Worm (Caenorhabditis elegans) whole organism, midembryonic: ENCODE data around the gene srx-6.

Source experiments
- med-1 ChIP-seq: sonication (generic microtip); optimal IDR thresholded peaks from 2 replicates; lab custom pipeline; 2017; ENCODE audit warnings: missing genetic modification characterization, mild to moderate bottlenecking, missing compliant biosample characterization, antibody characterized with exemption, missing genetic modification reagents; ENCODE audit not compliant: insufficient read depth
- ref-1 ChIP-seq: fragments of 200-800 bp; sonication (Bioruptor generic); conservative IDR thresholded peaks from 2 replicates; pipeline ENCODE4 v1.3.6; 2022; ENCODE audit warnings: missing genetic modification reagents, missing genetic modification characterization, missing compliant biosample characterization
- tab-1 ChIP-seq: fragments of 200-800 bp; sonication (Bioruptor generic); IDR thresholded peaks from 2 replicates; pipeline ENCODE4 v1.3.6; 2022; ENCODE audit warnings: missing genetic modification characterization, missing compliant biosample characterization
- ztf-23 ChIP-seq: fragments of 200-800 bp; sonication (Bioruptor generic); IDR thresholded peaks from 2 replicates; pipeline ENCODE4 v1.3.6; 2022; ENCODE audit warnings: missing genetic modification reagents, missing genetic modification characterization, missing compliant biosample characterization
- ztf-29 ChIP-seq: fragments of 200-800 bp; sonication (Bioruptor generic); IDR thresholded peaks from 2 replicates; pipeline ENCODE4 v1.3.6; 2022; ENCODE audit warnings: missing genetic modification reagents, missing genetic modification characterization, missing compliant biosample characterization

DNA sequence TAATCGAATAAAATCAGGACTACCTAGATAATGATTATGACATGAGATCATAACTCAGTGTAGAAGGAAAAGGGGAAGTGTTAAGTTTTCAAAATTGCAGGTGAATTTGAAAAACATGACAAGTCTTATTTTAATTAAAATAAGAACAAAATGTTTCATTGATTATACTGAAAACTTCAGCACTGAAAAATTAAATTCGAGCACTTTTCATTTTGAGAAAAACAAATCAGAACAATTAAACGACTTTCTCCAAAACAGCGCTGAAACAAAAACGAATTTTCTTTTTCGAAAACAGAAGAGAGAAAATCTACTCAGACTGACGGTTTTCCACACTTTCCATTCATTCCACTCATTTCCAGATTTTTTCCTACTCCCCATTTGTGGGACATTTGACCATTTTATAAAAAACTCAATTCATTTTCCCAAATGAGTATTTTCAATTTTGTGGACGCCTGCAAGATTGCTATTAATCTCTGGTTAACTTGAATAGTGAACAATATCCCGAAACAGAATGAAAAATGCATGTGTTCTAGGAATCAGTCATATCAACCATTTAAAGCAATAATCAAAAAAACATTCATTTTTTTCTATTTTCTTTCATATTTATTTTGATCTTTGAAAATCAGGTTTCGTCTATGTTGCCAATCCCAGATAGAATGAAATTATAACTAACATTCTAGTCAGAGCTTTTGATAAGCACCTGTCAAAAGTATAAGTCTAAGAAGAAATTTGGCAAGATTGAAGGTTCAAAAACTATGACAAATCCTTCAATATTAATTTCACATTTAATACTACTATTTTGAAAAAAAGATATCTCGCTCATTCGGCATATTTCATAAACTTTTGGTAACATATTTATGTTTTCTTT lies 39.3 kb upstream of the srx-6 start, which contains the start of the genes srh-231 and srh-275:
- no peak for TF ChIP-seq ztf-29 (GFP tag; lab: Robert Waterston, UW)
- TF ChIP-seq ztf-23 (GFP tag; lab: Robert Waterston, UW), result no peak
- TF ChIP-seq ref-1 (GFP tag; lab: Robert Waterston, UW), result no peak
- no peak for TF ChIP-seq med-1 (GFP tag; lab: Kevin White, UChicago)
- no peak for TF ChIP-seq tab-1
